Worm (Caenorhabditis elegans) whole organism, early embryonic: ENCODE results near the gene ZK84.4.

ENCODE experiments used
- B0310.2 ChIP-seq: sonication (generic microtip); optimal IDR thresholded peaks from 2 replicates; lab custom pipeline; 2016; ENCODE audit warnings: mild to moderate bottlenecking, missing genetic modification characterization, missing compliant biosample characterization
- F13C5.2 ChIP-seq: sonication (generic microtip); optimal IDR thresholded peaks from 2 replicates; lab custom pipeline; 2017; ENCODE audit warnings: mild to moderate bottlenecking, missing genetic modification characterization, inconsistent platforms, missing compliant biosample characterization
- aly-1 ChIP-seq: sonication (generic microtip); optimal IDR thresholded peaks from 2 replicates; lab custom pipeline; 2016; ENCODE audit warnings: missing genetic modification characterization, missing compliant biosample characterization
- ama-1 ChIP-seq: fragments of 150-350 bp; optimal IDR thresholded peaks from 2 replicates; lab custom pipeline; 2014
- ceh-36 ChIP-seq: sonication (generic microtip); optimal IDR thresholded peaks from 2 replicates; lab custom pipeline; 2016; ENCODE audit warnings: missing genetic modification characterization, inconsistent platforms, missing compliant biosample characterization
- ets-7 ChIP-seq: sonication (generic microtip); optimal IDR thresholded peaks from 2 replicates; lab custom pipeline; 2016; ENCODE audit warnings: missing genotype, missing genetic modification characterization, missing compliant biosample characterization
- hnd-1 ChIP-seq: sonication (generic microtip); optimal IDR thresholded peaks from 2 replicates; lab custom pipeline; 2016; ENCODE audit warnings: missing genetic modification characterization, missing compliant biosample characterization
- pes-1 ChIP-seq: fragments of 200-800 bp; sonication (Bioruptor generic); IDR thresholded peaks from 2 replicates; pipeline ENCODE4 v1.3.6; 2022; ENCODE audit warnings: missing genetic modification reagents, missing genetic modification characterization, missing compliant biosample characterization
- scrt-1 ChIP-seq: fragments of 200-800 bp; sonication (Bioruptor generic); IDR thresholded peaks from 2 replicates; pipeline ENCODE4 v1.3.6; 2022; ENCODE audit warnings: missing genetic modification characterization, missing compliant biosample characterization
- tra-4 ChIP-seq: sonication (generic microtip); optimal IDR thresholded peaks from 2 replicates; lab custom pipeline; 2017; ENCODE audit warnings: missing genetic modification characterization, missing compliant biosample characterization

DNA sequence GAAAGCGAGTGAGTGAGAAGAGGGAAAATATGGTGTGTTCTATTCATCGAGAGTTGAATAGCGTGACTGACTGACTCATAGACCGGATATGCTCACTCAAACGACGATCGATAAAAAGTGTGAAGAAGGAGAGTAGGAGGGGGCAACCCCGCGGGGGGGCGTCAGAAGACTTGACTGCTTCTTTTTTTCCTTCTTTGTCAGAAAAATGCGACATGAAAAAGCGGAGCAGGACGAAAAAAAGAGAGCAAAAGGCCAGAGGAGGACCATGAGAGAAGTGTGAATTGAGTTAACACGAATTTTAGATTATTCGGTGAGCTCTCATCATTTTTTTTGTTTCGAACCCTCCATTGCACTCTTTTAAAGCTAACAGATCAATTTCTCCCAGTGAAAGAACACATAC lies 46.4 kb downstream of the ZK84.4 start:
- TF ChIP-seq F13C5.2 (tag; lab: Kevin White, UChicago): no peak
- no peak for TF ChIP-seq hnd-1 (tag; lab: Kevin White, UChicago)
- TF ChIP-seq ama-1 (lab: Kevin White, UChicago): no peak
- TF ChIP-seq pes-1: no peak
- TF ChIP-seq tra-4 (tag; lab: Kevin White, UChicago): no peak
- TF ChIP-seq ceh-36 (tag; lab: Kevin White, UChicago): no peak
- TF ChIP-seq scrt-1 (GFP tag; lab: Robert Waterston, UW): no peak
- TF ChIP-seq aly-1: no peak
- no peak for TF ChIP-seq B0310.2
- TF ChIP-seq ets-7 (tag; lab: Kevin White, UChicago): no peak
